Worm (Caenorhabditis elegans) whole organism, late embryonic: ENCODE data around the gene M04B2.6.

ENCODE experiments used
- C38D4.7 ChIP-seq: fragments of 200-800 bp; sonication (Bioruptor generic); optimal IDR thresholded peaks from 2 replicates; lab custom pipeline; 2018; ENCODE audit warnings: mild to moderate bottlenecking, missing genetic modification characterization, moderate library complexity, missing compliant biosample characterization
- F13H6.1 ChIP-seq: sonication (generic microtip); optimal IDR thresholded peaks from 2 replicates; lab custom pipeline; 2016; ENCODE audit warnings: missing genetic modification characterization, missing compliant biosample characterization
- K09A11.1 ChIP-seq: sonication (generic microtip); optimal IDR thresholded peaks from 2 replicates; lab custom pipeline; 2017; ENCODE audit warnings: antibody characterized with exemption, mild to moderate bottlenecking, missing genetic modification characterization, missing compliant biosample characterization; ENCODE audit not compliant: insufficient read depth
- Y22D7AL.16 ChIP-seq: sonication (generic microtip); optimal IDR thresholded peaks from 2 replicates; lab custom pipeline; 2016; ENCODE audit warnings: missing genetic modification characterization, missing compliant biosample characterization
- ceh-18 ChIP-seq: sonication (generic microtip); optimal IDR thresholded peaks from 2 replicates; lab custom pipeline; 2016; ENCODE audit warnings: missing genetic modification characterization, missing compliant biosample characterization
- ceh-19 ChIP-seq: fragments of 200-800 bp; sonication (Bioruptor generic); optimal IDR thresholded peaks from 2 replicates; lab custom pipeline; 2018; ENCODE audit warnings: mild to moderate bottlenecking, missing genetic modification characterization, missing compliant biosample characterization
- ceh-2 ChIP-seq: sonication (generic microtip); optimal IDR thresholded peaks from 2 replicates; lab custom pipeline; 2016; ENCODE audit warnings: missing genotype, missing genetic modification characterization, missing compliant biosample characterization
- ceh-22 ChIP-seq: sonication (generic microtip); optimal IDR thresholded peaks from 2 replicates; lab custom pipeline; 2017; ENCODE audit warnings: missing biosample characterization, missing genetic modification characterization
- ceh-24 ChIP-seq: sonication (generic microtip); optimal IDR thresholded peaks from 2 replicates; lab custom pipeline; 2016; ENCODE audit warnings: mild to moderate bottlenecking, missing genetic modification characterization, missing compliant biosample characterization
- ceh-30 ChIP-seq: fragments of 150-350 bp; optimal IDR thresholded peaks from 2 replicates; lab custom pipeline; 2014; ENCODE audit warnings: missing biosample characterization, missing genetic modification characterization
- ceh-31 ChIP-seq: sonication (generic microtip); optimal IDR thresholded peaks from 2 replicates; lab custom pipeline; 2016; ENCODE audit warnings: missing genetic modification characterization, missing compliant biosample characterization
- ceh-34 ChIP-seq: sonication (generic microtip); optimal IDR thresholded peaks from 2 replicates; lab custom pipeline; 2016; ENCODE audit warnings: mild to moderate bottlenecking, missing genetic modification characterization, missing compliant biosample characterization
- ceh-48 ChIP-seq: sonication (generic microtip); optimal IDR thresholded peaks from 2 replicates; lab custom pipeline; 2016; ENCODE audit warnings: missing genetic modification characterization, inconsistent platforms, missing compliant biosample characterization
- ceh-6 ChIP-seq: fragments of 200-800 bp; sonication (Bioruptor generic); optimal IDR thresholded peaks from 2 replicates; lab custom pipeline; 2018; ENCODE audit warnings: mild to moderate bottlenecking, missing genetic modification characterization, missing compliant biosample characterization
- che-1 ChIP-seq: sonication (generic microtip); optimal IDR thresholded peaks from 2 replicates; lab custom pipeline; 2016; ENCODE audit warnings: mild to moderate bottlenecking, missing genetic modification characterization, missing compliant biosample characterization
- dmd-4 ChIP-seq: sonication (generic microtip); optimal IDR thresholded peaks from 2 replicates; lab custom pipeline; 2016; ENCODE audit warnings: borderline replicate concordance, missing genetic modification characterization, missing compliant biosample characterization
- elt-2 ChIP-seq: sonication (generic microtip); optimal IDR thresholded peaks from 2 replicates; lab custom pipeline; 2016; ENCODE audit warnings: missing genetic modification reagents, missing genetic modification characterization, missing compliant biosample characterization
- elt-4 ChIP-seq: sonication (generic microtip); optimal IDR thresholded peaks from 2 replicates; lab custom pipeline; 2016; ENCODE audit warnings: missing genetic modification characterization, missing compliant biosample characterization
- eyg-1 ChIP-seq: sonication (generic microtip); optimal IDR thresholded peaks from 2 replicates; lab custom pipeline; 2016; ENCODE audit warnings: missing genotype, missing genetic modification characterization, missing compliant biosample characterization
- fax-1 ChIP-seq: sonication (generic microtip); optimal IDR thresholded peaks from 2 replicates; lab custom pipeline; 2016; ENCODE audit warnings: missing genotype, missing genetic modification characterization, missing compliant biosample characterization
- fkh-6 ChIP-seq: sonication (generic microtip); optimal IDR thresholded peaks from 2 replicates; lab custom pipeline; 2016; ENCODE audit warnings: missing genetic modification characterization, missing compliant biosample characterization
- gmeb-2 ChIP-seq: sonication (generic microtip); optimal IDR thresholded peaks from 2 replicates; lab custom pipeline; 2016; ENCODE audit warnings: missing genetic modification characterization, inconsistent platforms, missing compliant biosample characterization
- hlh-15 ChIP-seq: sonication (generic microtip); optimal IDR thresholded peaks from 2 replicates; lab custom pipeline; 2016; ENCODE audit warnings: missing genetic modification characterization, missing compliant biosample characterization
- hlh-6 ChIP-seq: sonication (generic microtip); optimal IDR thresholded peaks from 2 replicates; lab custom pipeline; 2016; ENCODE audit warnings: missing genotype, missing genetic modification characterization, missing compliant biosample characterization
- nfya-1 ChIP-seq: sonication (generic microtip); optimal IDR thresholded peaks from 2 replicates; lab custom pipeline; 2017; ENCODE audit warnings: missing genetic modification characterization, mild to moderate bottlenecking, missing compliant biosample characterization, antibody characterized with exemption, moderate library complexity
- nhr-11 ChIP-seq: fragments of 150-350 bp; optimal IDR thresholded peaks from 2 replicates; lab custom pipeline; 2014; ENCODE audit warnings: missing biosample characterization, missing genetic modification characterization
- npax-4 ChIP-seq: sonication (generic microtip); optimal IDR thresholded peaks from 2 replicates; lab custom pipeline; 2016; ENCODE audit warnings: missing genetic modification characterization, missing compliant biosample characterization
- pax-1 ChIP-seq: fragments of 150-350 bp; optimal IDR thresholded peaks from 2 replicates; lab custom pipeline; 2014; ENCODE audit warnings: missing biosample characterization, missing genetic modification characterization
- pha-2 ChIP-seq: sonication (generic microtip); optimal IDR thresholded peaks from 2 replicates; lab custom pipeline; 2017; ENCODE audit warnings: mild to moderate bottlenecking, missing genetic modification characterization, missing compliant biosample characterization
- pqm-1 ChIP-seq: sonication (generic microtip); optimal IDR thresholded peaks from 2 replicates; lab custom pipeline; 2016; ENCODE audit warnings: missing genetic modification characterization, missing compliant biosample characterization
- pros-1 ChIP-seq: fragments of 150-350 bp; optimal IDR thresholded peaks from 2 replicates; lab custom pipeline; 2014; ENCODE audit warnings: missing biosample characterization, missing genetic modification reagents, missing genetic modification characterization
- ref-2 ChIP-seq: sonication (generic microtip); optimal IDR thresholded peaks from 2 replicates; lab custom pipeline; 2016; ENCODE audit warnings: missing genetic modification characterization, missing compliant biosample characterization
- sox-2 ChIP-seq: fragments of 200-800 bp; sonication (Bioruptor generic); IDR thresholded peaks from 2 replicates; pipeline ENCODE4 v1.3.6; 2022; ENCODE audit warnings: missing genetic modification reagents, missing genetic modification characterization, missing compliant biosample characterization
- sox-4 ChIP-seq: sonication (generic microtip); optimal IDR thresholded peaks from 2 replicates; lab custom pipeline; 2017; ENCODE audit warnings: mild to moderate bottlenecking, missing genetic modification characterization, inconsistent platforms, missing compliant biosample characterization
- tbx-2 ChIP-seq: sonication (generic microtip); optimal IDR thresholded peaks from 2 replicates; lab custom pipeline; 2016; ENCODE audit warnings: missing genetic modification characterization, missing compliant biosample characterization
- tbx-7 ChIP-seq: sonication (generic microtip); optimal IDR thresholded peaks from 2 replicates; lab custom pipeline; 2016; ENCODE audit warnings: missing genotype, missing genetic modification characterization, missing compliant biosample characterization
- ttx-3 ChIP-seq: sonication (generic microtip); optimal IDR thresholded peaks from 2 replicates; lab custom pipeline; 2016; ENCODE audit warnings: missing genetic modification reagents, missing genetic modification characterization, missing compliant biosample characterization
- unc-42 ChIP-seq: sonication (generic microtip); optimal IDR thresholded peaks from 2 replicates; lab custom pipeline; 2016; ENCODE audit warnings: missing genotype, missing genetic modification characterization, missing compliant biosample characterization
- unc-86 ChIP-seq: sonication (generic microtip); optimal IDR thresholded peaks from 2 replicates; lab custom pipeline; 2016; ENCODE audit warnings: missing genetic modification characterization, missing compliant biosample characterization
- ztf-16 ChIP-seq: sonication (generic microtip); optimal IDR thresholded peaks from 2 replicates; lab custom pipeline; 2017; ENCODE audit warnings: missing genetic modification characterization, missing compliant biosample characterization

The M04B2.6 gene

ce11 chrIV:11504416-11504815 is 6.1 kb downstream of the M04B2.6 start, which contains the start of gene twk-25:
twk-25 (plus strand) TSS chrIV:11504716.
- TF ChIP-seq ceh-19 (GFP tag; lab: Kevin White, UChicago) (no peak), K09A11.1 (tag; lab: Kevin White, UChicago) (no peak), ztf-16 (tag; lab: Kevin White, UChicago) (no peak), ceh-18 (tag; lab: Kevin White, UChicago) (no peak), nhr-11 (tag; lab: Kevin White, UChicago) (no peak), pax-1 (no peak), sox-4 (tag; lab: Kevin White, UChicago) (no peak), hlh-15 (tag; lab: Kevin White, UChicago) (no peak), ttx-3 (tag; lab: Kevin White, UChicago) (no peak), tbx-2 (tag; lab: Kevin White, UChicago) (no peak), C38D4.7 (GFP tag; lab: Kevin White, UChicago) (no peak), ceh-22 (tag; lab: Kevin White, UChicago) (no peak), fax-1 (tag; lab: Kevin White, UChicago) (no peak), dmd-4 (tag; lab: Kevin White, UChicago) (no peak), pqm-1 (tag; lab: Kevin White, UChicago) (no peak), unc-42 (no peak), ref-2 (no peak)

ce11 chrIV:11503654-11504053 is 6.9 kb downstream of the M04B2.6 start:
- TF ChIP-seq ref-2, result no peak
- no peak for TF ChIP-seq fkh-6 (tag; lab: Kevin White, UChicago)

ce11 chrIV:11500421-11500820 is 10.1 kb downstream of the M04B2.6 start, which contains the start of gene H21P03.10:
H21P03.10 (plus strand) TSS chrIV:11500721.
- TF ChIP-seq ceh-18 (tag; lab: Kevin White, UChicago) (no peak), ceh-48 (tag; lab: Kevin White, UChicago) (no peak)

- TF ChIP-seq ref-2 (no peak), che-1 (no peak), ceh-24 (tag; lab: Kevin White, UChicago) (no peak), tbx-7 (tag; lab: Kevin White, UChicago) (no peak), elt-2 (tag; lab: Kevin White, UChicago) (no peak), C38D4.7 (GFP tag; lab: Kevin White, UChicago) (no peak), ceh-30 (tag; lab: Kevin White, UChicago) (no peak), pqm-1 (tag; lab: Kevin White, UChicago) (no peak), sox-2 (GFP tag; lab: Robert Waterston, UW) (no peak), pax-1 (no peak)
Measured at ce11 chrIV:11498169-11498568, 12.4 kb downstream of the M04B2.6 start, which contains the start of gene sms-1. sms-1 (minus strand) TSS chrIV:11498174.

- TF ChIP-seq unc-86 (tag; lab: Kevin White, UChicago) (no peak), elt-2 (tag; lab: Kevin White, UChicago) (no peak), ceh-2 (tag; lab: Kevin White, UChicago) (no peak), npax-4 (tag; lab: Kevin White, UChicago) (no peak), ceh-18 (tag; lab: Kevin White, UChicago) (no peak), unc-42 (peak; percentile 64), sox-2 (GFP tag; lab: Robert Waterston, UW) (no peak), ceh-22 (tag; lab: Kevin White, UChicago) (no peak), gmeb-2 (tag; lab: Kevin White, UChicago) (no peak), F13H6.1 (tag; lab: Kevin White, UChicago) (no peak), ceh-6 (no peak), hlh-15 (tag; lab: Kevin White, UChicago) (no peak), ceh-34 (tag; lab: Kevin White, UChicago) (no peak), Y22D7AL.16 (tag; lab: Kevin White, UChicago) (no peak), hlh-6 (tag; lab: Kevin White, UChicago) (no peak), eyg-1 (tag; lab: Kevin White, UChicago) (no peak), pros-1 (tag; lab: Kevin White, UChicago) (no peak), tbx-2 (tag; lab: Kevin White, UChicago) (no peak), ceh-19 (GFP tag; lab: Kevin White, UChicago) (peak; percentile 14), nfya-1 (tag; lab: Kevin White, UChicago) (no peak), ceh-31 (tag; lab: Kevin White, UChicago) (peak; percentile 10), ref-2 (no peak), ceh-24 (tag; lab: Kevin White, UChicago) (no peak), fax-1 (tag; lab: Kevin White, UChicago) (no peak), ceh-48 (tag; lab: Kevin White, UChicago) (peak; percentile 50), elt-4 (tag; lab: Kevin White, UChicago) (no peak), pha-2 (tag; lab: Kevin White, UChicago) (no peak)
Measured at ce11 chrIV:11494924-11495323, 15.6 kb downstream of the M04B2.6 start.
